Fruit fly (Drosophila melanogaster): ENCODE data around the gene Syt7.
A peak's percentile ranks its signal among the peaks of the same experiment; 100 is the strongest.

DNA sequence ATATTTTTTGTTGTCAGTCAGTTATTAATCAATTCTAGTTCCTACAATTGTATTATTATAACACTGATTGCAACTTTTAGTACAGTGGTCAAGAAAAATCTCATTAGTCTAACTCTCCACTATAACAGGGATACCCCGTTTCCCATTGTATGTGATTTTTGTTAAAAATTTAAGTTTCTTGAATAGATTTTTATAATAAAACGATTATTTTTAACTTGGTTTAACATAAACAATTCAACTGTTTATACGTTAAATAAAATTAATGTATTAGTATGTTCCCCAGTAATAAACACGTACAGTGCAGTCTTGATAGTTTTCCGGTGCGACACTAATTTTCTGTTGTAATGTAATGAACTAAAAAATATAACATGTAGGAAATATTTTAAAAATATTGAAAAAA, 65.4 kb downstream of the Syt7 start:
- TF ChIP-seq CG5204 (GFP tag; optimal IDR thresholded peaks at IDR 0.05) (no peak), tj (GFP tag; optimal IDR thresholded peaks at IDR 0.05) (no peak), toe (GFP tag; optimal IDR thresholded peaks at IDR 0.05) (no peak), bab1 (GFP tag; optimal IDR thresholded peaks at IDR 0.05) (no peak), CG1620 (GFP tag; optimal IDR thresholded peaks at IDR 0.05) (no peak), cic (GFP tag; optimal IDR thresholded peaks at IDR 0.05) (no peak), Clk (GFP tag; optimal IDR thresholded peaks at IDR 0.05) (no peak), kay (GFP tag; ENCODE audit: borderline replicate concordance) (peak; percentile 91), Crg-1 (GFP tag; optimal IDR thresholded peaks at IDR 0.05) (no peak), cnc (optimal IDR thresholded peaks at IDR 0.05) (no peak), CG11617 (GFP tag; optimal IDR thresholded peaks at IDR 0.05) (no peak), ovo (GFP tag; optimal IDR thresholded peaks at IDR 0.05) (no peak)
